Fruit fly (Drosophila melanogaster) whole organism, embryonic: ENCODE data around the gene CG17145.

Source experiments
- Atf6 ChIP-seq: fragments of 200-800 bp; sonication (Bioruptor generic); IDR thresholded peaks from 2 replicates; pipeline ENCODE4 v1.3.6; 2022; ENCODE audit warnings: missing biosample characterization, missing genetic modification characterization
- Awh ChIP-seq: fragments of 200-800 bp; sonication (Bioruptor generic); IDR thresholded peaks from 2 replicates; pipeline ENCODE4, ENCODE4 v1.3.6; 2022; ENCODE audit warnings: missing biosample characterization, missing genetic modification characterization
- BtbVII ChIP-seq: fragments of 200-800 bp; sonication (Bioruptor generic); optimal IDR thresholded peaks from 3 replicates; lab custom pipeline; 2017; ENCODE audit warnings: missing biosample characterization, mild to moderate bottlenecking, missing genetic modification characterization
- CG10321 ChIP-seq: fragments of 200-800 bp; sonication (Bioruptor generic); IDR thresholded peaks from 2 replicates; pipeline ENCODE4 v1.3.6; 2022; ENCODE audit warnings: missing biosample characterization, missing genetic modification characterization
- CG11085 ChIP-seq: fragments of 200-800 bp; sonication (Bioruptor generic); IDR thresholded peaks from 2 replicates; pipeline ENCODE4 v1.3.6; 2022; ENCODE audit warnings: missing biosample characterization, missing genetic modification characterization
- CG12071 ChIP-seq: fragments of 200-800 bp; sonication (Bioruptor generic); optimal IDR thresholded peaks from 3 replicates; lab custom pipeline; 2018; ENCODE audit warnings: missing biosample characterization, mild to moderate bottlenecking, missing genetic modification characterization
- CG14050 ChIP-seq: fragments of 200-800 bp; sonication (Bioruptor generic); IDR thresholded peaks from 3 replicates; pipeline ENCODE4 v1.3.6; 2022; ENCODE audit warnings: missing biosample characterization, missing genetic modification characterization
- CG1529 ChIP-seq: fragments of 200-800 bp; sonication (Bioruptor generic); optimal IDR thresholded peaks from 3 replicates; lab custom pipeline; 2018; ENCODE audit warnings: missing biosample characterization, missing genetic modification characterization
- CG1832 ChIP-seq: fragments of 200-800 bp; sonication (Bioruptor generic); optimal IDR thresholded peaks from 2 replicates; lab custom pipeline; 2017; ENCODE audit warnings: missing biosample characterization, mild to moderate bottlenecking, missing genetic modification characterization, inconsistent platforms
- CG30020 ChIP-seq: fragments of 200-800 bp; optimal IDR thresholded peaks from 2 replicates; lab custom pipeline; 2019; ENCODE audit warnings: missing biosample characterization, mild to moderate bottlenecking, missing genetic modification characterization, moderate library complexity
- CG31388 ChIP-seq: fragments of 200-800 bp; sonication (Bioruptor generic); optimal IDR thresholded peaks from 2 replicates; lab custom pipeline; 2016; ENCODE audit warnings: missing biosample characterization, missing genetic modification characterization
- CG32772 ChIP-seq: fragments of 200-800 bp; sonication (Bioruptor generic); IDR thresholded peaks from 2 replicates; pipeline ENCODE4 v1.3.6; 2022; ENCODE audit warnings: missing biosample characterization, missing genetic modification characterization
- CG33557 ChIP-seq: fragments of 200-800 bp; sonication (Bioruptor generic); optimal IDR thresholded peaks from 2 replicates; lab custom pipeline; 2019; ENCODE audit warnings: missing biosample characterization, mild to moderate bottlenecking, missing genetic modification characterization, moderate library complexity
- CG4328 ChIP-seq: fragments of 200-800 bp; sonication (Bioruptor generic); optimal IDR thresholded peaks from 3 replicates; lab custom pipeline; 2017; ENCODE audit warnings: missing biosample characterization, missing genetic modification reagents, missing genetic modification characterization
- CG9609 ChIP-seq: fragments of 200-800 bp; sonication (Bioruptor generic); optimal IDR thresholded peaks from 3 replicates; lab custom pipeline; 2016; ENCODE audit warnings: missing biosample characterization, missing genetic modification characterization
- CG9727 ChIP-seq: fragments of 200-800 bp; sonication (Bioruptor generic); optimal IDR thresholded peaks from 3 replicates; lab custom pipeline; 2017; ENCODE audit warnings: missing biosample characterization, mild to moderate bottlenecking, missing genetic modification characterization
- Camta ChIP-seq: fragments of 200-800 bp; sonication (Bioruptor generic); optimal IDR thresholded peaks from 2 replicates; lab custom pipeline; 2016; ENCODE audit warnings: missing biosample characterization, missing genetic modification characterization
- D19B ChIP-seq: fragments of 200-800 bp; sonication (Bioruptor generic); optimal IDR thresholded peaks from 2 replicates; lab custom pipeline; 2017; ENCODE audit warnings: missing biosample characterization, mild to moderate bottlenecking, missing genetic modification characterization
- Dip2 ChIP-seq: fragments of 200-800 bp; sonication (Bioruptor generic); IDR thresholded peaks from 2 replicates; pipeline ENCODE4 v1.3.6; 2022; ENCODE audit warnings: missing biosample characterization, missing genetic modification characterization
- Dll ChIP-seq: fragments of 200-800 bp; sonication (Bioruptor generic); IDR thresholded peaks from 4 replicates; pipeline ENCODE4 v1.3.6; 2022; ENCODE audit warnings: missing biosample characterization, missing genetic modification characterization; ENCODE audit not compliant: partially characterized antibody
- Doc2 ChIP-seq: fragments of 200-800 bp; sonication (Bioruptor generic); IDR thresholded peaks from 2 replicates; pipeline ENCODE4 v1.3.6; 2022; ENCODE audit warnings: missing biosample characterization, missing genetic modification characterization
- Drgx ChIP-seq: fragments of 200-800 bp; sonication (Bioruptor generic); IDR thresholded peaks from 2 replicates; pipeline ENCODE4 v1.3.6; 2022; ENCODE audit warnings: missing biosample characterization, missing genetic modification characterization
- E2f1 ChIP-seq: fragments of 200-800 bp; sonication (Bioruptor generic); IDR thresholded peaks from 2 replicates; pipeline ENCODE4 v1.3.6; 2022; ENCODE audit warnings: missing biosample characterization, missing genetic modification characterization
- GATAe ChIP-seq: fragments of 200-800 bp; sonication (Bioruptor generic); conservative IDR thresholded peaks from 2 replicates; pipeline ENCODE4 v1.3.6; 2022; ENCODE audit warnings: missing biosample characterization, missing genetic modification characterization
- Hmx ChIP-seq: fragments of 200-800 bp; sonication (Bioruptor generic); optimal IDR thresholded peaks from 2 replicates; lab custom pipeline; 2016; ENCODE audit warnings: missing biosample characterization, missing genetic modification characterization
- NC2α ChIP-seq: fragments of 200-800 bp; sonication (Bioruptor generic); optimal IDR thresholded peaks from 2 replicates; lab custom pipeline; 2016; ENCODE audit warnings: missing biosample characterization, missing genetic modification characterization
- Rfx ChIP-seq: fragments of 200-800 bp; sonication (Bioruptor generic); IDR thresholded peaks from 2 replicates; pipeline ENCODE4 v1.3.6; 2022; ENCODE audit warnings: missing biosample characterization, missing genetic modification characterization
- Sox100B ChIP-seq: fragments of 200-800 bp; sonication (Bioruptor generic); optimal IDR thresholded peaks from 3 replicates; lab custom pipeline; 2018; ENCODE audit warnings: missing biosample characterization, mild to moderate bottlenecking, missing genetic modification characterization
- Tbp ChIP-seq: fragments of >200 bp; optimal IDR thresholded peaks from 2 replicates; lab custom pipeline; 2018; ENCODE audit warnings: missing biosample characterization, missing genetic modification characterization
- ac ChIP-seq: fragments of 200-800 bp; sonication (Bioruptor generic); optimal IDR thresholded peaks from 3 replicates; lab custom pipeline; 2017; ENCODE audit warnings: missing biosample characterization, mild to moderate bottlenecking, missing genetic modification characterization
- al ChIP-seq: fragments of 200-800 bp; sonication (Bioruptor generic); IDR thresholded peaks from 2 replicates; pipeline ENCODE4 v1.3.6; 2022; ENCODE audit warnings: missing biosample characterization, missing genetic modification characterization
- ash1 ChIP-seq: fragments of 200-800 bp; sonication (Bioruptor generic); optimal IDR thresholded peaks from 2 replicates; lab custom pipeline; 2018; ENCODE audit warnings: missing biosample characterization, mild to moderate bottlenecking, missing genetic modification characterization
- br ChIP-seq: fragments of >200 bp; optimal IDR thresholded peaks from 2 replicates; lab custom pipeline; 2017
- caup ChIP-seq: fragments of 200-800 bp; sonication (Bioruptor generic); optimal IDR thresholded peaks from 3 replicates; lab custom pipeline; 2017; ENCODE audit warnings: missing biosample characterization, mild to moderate bottlenecking, missing genetic modification characterization, moderate library complexity; ENCODE audit not compliant: severe bottlenecking
- dm ChIP-seq: fragments of 200-800 bp; sonication (Bioruptor generic); optimal IDR thresholded peaks from 3 replicates; lab custom pipeline; 2016; ENCODE audit warnings: missing biosample characterization, missing genetic modification characterization
- dmrt11E ChIP-seq: fragments of 200-800 bp; sonication (Bioruptor generic); optimal IDR thresholded peaks from 3 replicates; lab custom pipeline; 2018; ENCODE audit warnings: missing biosample characterization, mild to moderate bottlenecking, missing genetic modification characterization, moderate library complexity
- dpn ChIP-seq, 2 experiments: fragments of 200-800 bp; sonication (Bioruptor generic); optimal IDR thresholded peaks; 3 replicates each; lab custom pipeline; 2016; ENCODE audit warnings: missing biosample characterization in 2 of 2, missing genetic modification characterization in 2 of 2
- ewg ChIP-seq: fragments of 200-800 bp; sonication (Bioruptor generic); optimal IDR thresholded peaks from 3 replicates; lab custom pipeline; 2017; ENCODE audit warnings: mild to moderate bottlenecking, missing biosample characterization, missing genetic modification reagents, missing genetic modification characterization
- fd102C ChIP-seq: fragments of 200-800 bp; sonication (Bioruptor generic); optimal IDR thresholded peaks from 2 replicates; lab custom pipeline; 2018; ENCODE audit warnings: missing biosample characterization, mild to moderate bottlenecking, missing genetic modification characterization, moderate library complexity
- fd64A ChIP-seq: fragments of 200-800 bp; sonication (Bioruptor generic); optimal IDR thresholded peaks from 3 replicates; lab custom pipeline; 2018; ENCODE audit warnings: missing biosample characterization, mild to moderate bottlenecking, missing genetic modification characterization
- pho ChIP-seq: fragments of 200-800 bp; sonication (Bioruptor generic); optimal IDR thresholded peaks from 2 replicates; lab custom pipeline; 2016; ENCODE audit warnings: missing biosample characterization, missing genetic modification characterization
- phol ChIP-seq: fragments of 200-800 bp; sonication (Bioruptor generic); optimal IDR thresholded peaks from 3 replicates; lab custom pipeline; 2018; ENCODE audit warnings: missing biosample characterization, mild to moderate bottlenecking, missing genetic modification characterization, moderate library complexity
- pnt ChIP-seq: fragments of 200-800 bp; sonication (Bioruptor generic); optimal IDR thresholded peaks from 3 replicates; lab custom pipeline; 2016; ENCODE audit warnings: missing biosample characterization, missing genetic modification characterization
- prd ChIP-seq, 3 experiments: fragments of >200 bp in 2 of 3; fragments of 200-800 bp in 1 of 3; sonication (Bioruptor generic) in 1 of 3; optimal IDR thresholded peaks in 2 of 3; IDR thresholded peaks in 1 of 3; 2 replicates in 2 of 3; 3 replicates in 1 of 3; pipeline versions ENCODE4 v1.3.6 to Lab custom; 2017 to 2022; ENCODE audit warnings: missing biosample characterization in 1 of 3, missing genetic modification characterization in 1 of 3
- ranshi ChIP-seq: fragments of 200-800 bp; sonication (Bioruptor generic); IDR thresholded peaks from 2 replicates; pipeline ENCODE4 v1.3.6; 2022; ENCODE audit warnings: missing biosample characterization, missing genetic modification characterization
- schlank ChIP-seq: fragments of 200-800 bp; sonication (Bioruptor generic); optimal IDR thresholded peaks from 2 replicates; lab custom pipeline; 2018; ENCODE audit warnings: missing biosample characterization, mild to moderate bottlenecking, missing genetic modification characterization
- sna ChIP-seq: fragments of 200-800 bp; sonication (Bioruptor generic); IDR thresholded peaks from 2 replicates; pipeline ENCODE4 v1.3.6; 2022; ENCODE audit warnings: missing biosample characterization, missing genetic modification characterization; ENCODE audit not compliant: partially characterized antibody
- stwl ChIP-seq: fragments of 200-800 bp; sonication (Bioruptor generic); optimal IDR thresholded peaks from 3 replicates; lab custom pipeline; 2018; ENCODE audit warnings: missing biosample characterization, mild to moderate bottlenecking, missing genetic modification characterization, moderate library complexity
- twi ChIP-seq: fragments of 200-800 bp; optimal IDR thresholded peaks from 2 replicates; lab custom pipeline; 2019; ENCODE audit warnings: missing biosample characterization, mild to moderate bottlenecking, missing genetic modification characterization, moderate library complexity

The CG17145 gene

dm6 chr3L:20247513-20248173, 26.0 kb downstream of the CG17145 start, which contains the start of gene rdgC (continued):
- TF ChIP-seq caup (GFP tag; lab: Kevin White, UChicago) (peak; percentile 96), CG32772 (peak; percentile 95), Atf6 (peak; percentile 97), CG12071 (GFP tag; lab: Kevin White, UChicago) (peak; percentile 98), fd64A (GFP tag; lab: Kevin White, UChicago) (peak; percentile 85), ac (GFP tag; lab: Kevin White, UChicago) (peak; percentile 22), sna (GFP tag; lab: Robert Waterston, UW) (no peak), BtbVII (GFP tag; lab: Kevin White, UChicago) (peak; percentile 96), Tbp (GFP tag; lab: Kevin White, UChicago) (no peak), br (lab: Kevin White, UChicago) (no peak), CG1832 (GFP tag; lab: Kevin White, UChicago) (peak; percentile 45), CG9609 (GFP tag; lab: Kevin White, UChicago) (peak; percentile 96), pho (GFP tag; lab: Kevin White, UChicago) (peak; percentile 94), twi (peak; percentile 59), CG14050 (GFP tag; lab: Robert Waterston, UW) (peak; percentile 95), GATAe (GFP tag; lab: Robert Waterston, UW) (peak; percentile 84), CG9727 (GFP tag; lab: Kevin White, UChicago) (peak; percentile 93), CG1529 (GFP tag; lab: Kevin White, UChicago) (peak; percentile 85), CG10321 (GFP tag; lab: Robert Waterston, UW) (peak; percentile 80), D19B (GFP tag; lab: Kevin White, UChicago) (peak; percentile 88), Rfx (GFP tag; lab: Robert Waterston, UW) (peak; percentile 98), prd (optimal IDR thresholded peaks at IDR 0.05; lab: Kevin White, UChicago) (no peak), prd (GFP tag; IDR thresholded peaks at IDR 0.05; lab: Robert Waterston, UW) (peak; percentile 97), Hmx (GFP tag; lab: Kevin White, UChicago) (peak; percentile 79), CG11085 (GFP tag; lab: Robert Waterston, UW) (peak; percentile 90), ash1 (GFP tag; lab: Kevin White, UChicago) (peak; percentile 80), Dip2 (GFP tag; lab: Robert Waterston, UW) (0 out of 2 replicates have a peak, but pooled peaks have one; percentile 31), dpn (GFP tag; optimal IDR thresholded peaks at IDR 0.05; lab: Kevin White, UChicago) (peak; percentile 96), CG31388 (peak; percentile 91), CG30020 (tag; lab: Kevin White, UChicago) (peak; percentile 54), ranshi (peak; percentile 98), fd102C (GFP tag; lab: Kevin White, UChicago) (peak; percentile 56), dmrt11E (tag; lab: Kevin White, UChicago) (peak; percentile 36), ewg (GFP tag; lab: Kevin White, UChicago) (peak; percentile 96), Sox100B (GFP tag; lab: Kevin White, UChicago) (peak; percentile 94), schlank (peak; percentile 90), dm (GFP tag; lab: Kevin White, UChicago) (peak; percentile 86), Drgx (GFP tag; lab: Robert Waterston, UW) (peak; percentile 94), pnt (GFP tag; lab: Kevin White, UChicago) (peak; percentile 96), NC2α (GFP tag; lab: Kevin White, UChicago) (peak; percentile 87), phol (peak; percentile 94), Doc2 (GFP tag; lab: Robert Waterston, UW) (peak; percentile 89), Camta (GFP tag; lab: Kevin White, UChicago) (peak; percentile 95), CG4328 (GFP tag; lab: Kevin White, UChicago) (peak; percentile 76), al (peak; percentile 93), Awh (GFP tag; lab: Robert Waterston, UW) (peak; percentile 97), stwl (tag; lab: Kevin White, UChicago) (no peak), CG33557 (no peak), E2f1 (peak; percentile 97), Dll (GFP tag; lab: Robert Waterston, UW) (no peak)
